Fruit fly (Drosophila melanogaster) whole organism, embryonic: ENCODE data around the gene CG34265.

Experiments used
- CG10366 ChIP-seq: fragments of 200-800 bp; sonication (Bioruptor generic); IDR thresholded peaks from 2 replicates; pipeline ENCODE4 v1.3.6; 2022; ENCODE audit warnings: missing biosample characterization, missing genetic modification characterization
- CG11085 ChIP-seq: fragments of 200-800 bp; sonication (Bioruptor generic); IDR thresholded peaks from 2 replicates; pipeline ENCODE4 v1.3.6; 2022; ENCODE audit warnings: missing biosample characterization, missing genetic modification characterization
- CG11247 ChIP-seq: fragments of 200-800 bp; sonication (Bioruptor generic); IDR thresholded peaks from 2 replicates; pipeline ENCODE4 v1.3.6; 2022; ENCODE audit warnings: missing biosample characterization, missing genetic modification characterization
- CG11695 ChIP-seq: fragments of 200-800 bp; sonication (Bioruptor generic); IDR thresholded peaks from 3 replicates; pipeline ENCODE4 v1.3.6; 2022; ENCODE audit warnings: missing biosample characterization, missing genetic modification characterization
- CG11696 ChIP-seq: fragments of 200-800 bp; sonication (Bioruptor generic); IDR thresholded peaks from 2 replicates; pipeline ENCODE4 v1.3.6; 2022; ENCODE audit warnings: missing biosample characterization, missing genetic modification characterization
- CG11723 ChIP-seq: fragments of 200-800 bp; sonication (Bioruptor generic); optimal IDR thresholded peaks from 2 replicates; lab custom pipeline; 2017; ENCODE audit warnings: missing biosample characterization, mild to moderate bottlenecking, missing genetic modification characterization
- CG12071 ChIP-seq: fragments of 200-800 bp; sonication (Bioruptor generic); optimal IDR thresholded peaks from 3 replicates; lab custom pipeline; 2018; ENCODE audit warnings: missing biosample characterization, mild to moderate bottlenecking, missing genetic modification characterization
- CG12299 ChIP-seq: fragments of 200-800 bp; sonication (Bioruptor generic); optimal IDR thresholded peaks from 2 replicates; lab custom pipeline; 2018; ENCODE audit warnings: missing biosample characterization, mild to moderate bottlenecking, missing genetic modification characterization
- CG13894 ChIP-seq: fragments of 200-800 bp; sonication (Bioruptor generic); optimal IDR thresholded peaks from 3 replicates; lab custom pipeline; 2018; ENCODE audit warnings: missing biosample characterization, mild to moderate bottlenecking, missing genetic modification characterization, moderate library complexity
- CG14014 ChIP-seq: fragments of 200-800 bp; sonication (Bioruptor generic); IDR thresholded peaks from 2 replicates; pipeline ENCODE4 v1.3.6; 2022; ENCODE audit warnings: missing biosample characterization, missing genetic modification characterization
- CG15514 ChIP-seq: fragments of 200-800 bp; sonication (Bioruptor generic); optimal IDR thresholded peaks from 3 replicates; lab custom pipeline; 2017; ENCODE audit warnings: missing biosample characterization, missing genetic modification characterization, mild to moderate bottlenecking, moderate library complexity, missing genetic modification reagents
- CG15601 ChIP-seq: fragments of 200-800 bp; sonication (Bioruptor generic); optimal IDR thresholded peaks from 3 replicates; lab custom pipeline; 2019; ENCODE audit warnings: missing biosample characterization, mild to moderate bottlenecking, missing genetic modification characterization, moderate library complexity
- CG1792 ChIP-seq: fragments of 200-800 bp; sonication (Bioruptor generic); optimal IDR thresholded peaks from 2 replicates; lab custom pipeline; 2016; ENCODE audit warnings: missing biosample characterization, missing genetic modification characterization
- CG18011 ChIP-seq: fragments of 200-800 bp; sonication (Bioruptor generic); optimal IDR thresholded peaks from 2 replicates; lab custom pipeline; 2017; ENCODE audit warnings: missing biosample characterization, missing genetic modification characterization, mild to moderate bottlenecking, moderate library complexity, missing genotype
- CG2678 ChIP-seq: fragments of 200-800 bp; sonication (Bioruptor generic); optimal IDR thresholded peaks from 3 replicates; lab custom pipeline; 2019; ENCODE audit warnings: missing biosample characterization, mild to moderate bottlenecking, missing genetic modification characterization, moderate library complexity
- CG3163 ChIP-seq: fragments of 200-800 bp; sonication (Bioruptor generic); optimal IDR thresholded peaks from 3 replicates; lab custom pipeline; 2016; ENCODE audit warnings: missing biosample characterization, missing genetic modification characterization
- CG33557 ChIP-seq: fragments of 200-800 bp; sonication (Bioruptor generic); optimal IDR thresholded peaks from 2 replicates; lab custom pipeline; 2019; ENCODE audit warnings: missing biosample characterization, mild to moderate bottlenecking, missing genetic modification characterization, moderate library complexity
- CG34224 ChIP-seq: fragments of 200-800 bp; sonication (Bioruptor generic); IDR thresholded peaks from 3 replicates; pipeline ENCODE4 v1.3.6; 2022; ENCODE audit warnings: missing biosample characterization, missing genetic modification characterization; ENCODE audit not compliant: partially characterized antibody
- CG5953 ChIP-seq: fragments of 200-800 bp; sonication (Bioruptor generic); IDR thresholded peaks from 2 replicates; pipeline ENCODE4 v1.3.6; 2022; ENCODE audit warnings: missing biosample characterization, missing genetic modification characterization
- CG6765 ChIP-seq: fragments of 200-800 bp; sonication (Bioruptor generic); optimal IDR thresholded peaks from 3 replicates; lab custom pipeline; 2017; ENCODE audit warnings: missing biosample characterization, mild to moderate bottlenecking, missing genetic modification characterization
- CG8281 ChIP-seq: fragments of 200-800 bp; sonication (Bioruptor generic); optimal IDR thresholded peaks from 2 replicates; lab custom pipeline; 2018; ENCODE audit warnings: missing biosample characterization, mild to moderate bottlenecking, missing genetic modification characterization, moderate library complexity
- CG8290 ChIP-seq, 3 experiments: fragments of 200-800 bp; sonication (Bioruptor generic); optimal IDR thresholded peaks; 2 replicates each; lab custom pipeline; 2016 to 2019; ENCODE audit warnings: missing biosample characterization in 3 of 3, missing genetic modification characterization in 3 of 3, mild to moderate bottlenecking in 2 of 3, moderate library complexity in 1 of 3
- CG9876 ChIP-seq: fragments of 200-800 bp; sonication (Bioruptor generic); optimal IDR thresholded peaks from 2 replicates; lab custom pipeline; 2016; ENCODE audit warnings: missing biosample characterization, missing genetic modification characterization
- CG9932 ChIP-seq: fragments of 200-800 bp; sonication (Bioruptor generic); IDR thresholded peaks from 2 replicates; pipeline ENCODE4 v1.3.6; 2022; ENCODE audit warnings: missing biosample characterization, missing genetic modification characterization
- E2f2 ChIP-seq: fragments of 200-800 bp; sonication (Bioruptor generic); IDR thresholded peaks from 2 replicates; pipeline ENCODE4 v1.3.6; 2022; ENCODE audit warnings: missing biosample characterization, missing genetic modification characterization
- Elba2 ChIP-seq: fragments of 200-800 bp; sonication (Bioruptor generic); optimal IDR thresholded peaks from 3 replicates; lab custom pipeline; 2016; ENCODE audit warnings: missing biosample characterization, missing genetic modification characterization
- Ets65A ChIP-seq: fragments of 200-800 bp; sonication (Bioruptor generic); peaks from one replicate; lab custom pipeline; 2016; ENCODE audit warnings: missing biosample characterization, missing genetic modification characterization
- Hr78 ChIP-seq, 2 experiments: fragments of 200-800 bp in 1 of 2; fragments of >200 bp in 1 of 2; sonication (Bioruptor generic) in 1 of 2; optimal IDR thresholded peaks; 2 replicates each; lab custom pipeline; 2017 to 2019; ENCODE audit warnings: missing biosample characterization in 2 of 2, missing genetic modification characterization in 2 of 2, mild to moderate bottlenecking in 1 of 2, moderate library complexity in 1 of 2
- MTF-1 ChIP-seq: fragments of 200-800 bp; sonication (Bioruptor generic); optimal IDR thresholded peaks from 2 replicates; lab custom pipeline; 2018; ENCODE audit warnings: missing biosample characterization, mild to moderate bottlenecking, missing genetic modification characterization, borderline replicate concordance
- Rfx ChIP-seq: fragments of 200-800 bp; sonication (Bioruptor generic); IDR thresholded peaks from 2 replicates; pipeline ENCODE4 v1.3.6; 2022; ENCODE audit warnings: missing biosample characterization, missing genetic modification characterization
- Sry-δ ChIP-seq: fragments of 200-800 bp; sonication (Bioruptor generic); optimal IDR thresholded peaks from 2 replicates; lab custom pipeline; 2016; ENCODE audit warnings: missing biosample characterization, missing genetic modification characterization
- ac ChIP-seq: fragments of 200-800 bp; sonication (Bioruptor generic); optimal IDR thresholded peaks from 3 replicates; lab custom pipeline; 2017; ENCODE audit warnings: missing biosample characterization, mild to moderate bottlenecking, missing genetic modification characterization
- bsh ChIP-seq, 2 experiments: fragments of 200-800 bp; sonication (Bioruptor generic); optimal IDR thresholded peaks; 2 replicates each; lab custom pipeline; 2017 to 2018; ENCODE audit warnings: mild to moderate bottlenecking in 2 of 2, missing biosample characterization in 2 of 2, missing genetic modification characterization in 2 of 2, moderate library complexity in 1 of 2
- cad ChIP-seq: fragments of >200 bp; optimal IDR thresholded peaks from 2 replicates; lab custom pipeline; 2017; ENCODE audit warnings: missing biosample characterization, missing genetic modification characterization
- crol ChIP-seq: fragments of 200-800 bp; sonication (Bioruptor generic); IDR thresholded peaks from 2 replicates; pipeline ENCODE4 v1.3.6; 2022; ENCODE audit warnings: missing biosample characterization, missing genetic modification characterization
- da ChIP-seq: fragments of 200-800 bp; sonication (Bioruptor generic); optimal IDR thresholded peaks from 2 replicates; lab custom pipeline; 2016; ENCODE audit warnings: missing biosample characterization, missing genetic modification characterization
- dan ChIP-seq: fragments of 200-800 bp; sonication (Bioruptor generic); IDR thresholded peaks from 2 replicates; pipeline ENCODE4 v1.3.6; 2022; ENCODE audit warnings: missing biosample characterization, missing genetic modification characterization
- dmrt99B ChIP-seq: fragments of 200-800 bp; sonication (Bioruptor generic); optimal IDR thresholded peaks from 2 replicates; lab custom pipeline; 2018; ENCODE audit warnings: missing biosample characterization, mild to moderate bottlenecking, missing genetic modification characterization, moderate library complexity
- fd64A ChIP-seq: fragments of 200-800 bp; sonication (Bioruptor generic); optimal IDR thresholded peaks from 3 replicates; lab custom pipeline; 2018; ENCODE audit warnings: missing biosample characterization, mild to moderate bottlenecking, missing genetic modification characterization
- hb ChIP-seq: fragments of 200-800 bp; sonication (Bioruptor generic); IDR thresholded peaks from 3 replicates; pipeline ENCODE4 v1.3.6; 2022; ENCODE audit warnings: missing biosample characterization, missing genetic modification characterization; ENCODE audit not compliant: partially characterized antibody
- otp ChIP-seq: fragments of 200-800 bp; sonication (Bioruptor generic); IDR thresholded peaks from 3 replicates; pipeline ENCODE4, ENCODE4 v1.3.6; 2022; ENCODE audit warnings: missing biosample characterization, missing genetic modification characterization
- pan ChIP-seq, 4 experiments: fragments of >200 bp in 3 of 4; fragments of 200-800 bp in 1 of 4; sonication (Bioruptor generic) in 1 of 4; optimal IDR thresholded peaks in 3 of 4; IDR thresholded peaks in 1 of 4; 2 replicates each; pipeline versions ENCODE4 v1.3.6 to Lab custom; 2017 to 2022; ENCODE audit warnings: missing biosample characterization in 2 of 4, missing genetic modification characterization in 2 of 4, mixed read lengths in 1 of 4
- pita ChIP-seq: fragments of 200-800 bp; sonication (Bioruptor generic); optimal IDR thresholded peaks from 2 replicates; lab custom pipeline; 2017; ENCODE audit warnings: missing biosample characterization, mild to moderate bottlenecking, missing genetic modification characterization
- unpg ChIP-seq: fragments of 200-800 bp; sonication (Bioruptor generic); optimal IDR thresholded peaks from 3 replicates; lab custom pipeline; 2018; ENCODE audit warnings: missing biosample characterization, mild to moderate bottlenecking, missing genetic modification characterization, moderate library complexity
- vnd ChIP-seq: fragments of 200-800 bp; sonication (Bioruptor generic); IDR thresholded peaks from 3 replicates; pipeline ENCODE4 v1.3.6; 2022; ENCODE audit warnings: missing biosample characterization, missing genetic modification characterization; ENCODE audit not compliant: partially characterized antibody
- zf30C ChIP-seq: fragments of 200-800 bp; sonication (Bioruptor generic); optimal IDR thresholded peaks from 3 replicates; lab custom pipeline; 2018; ENCODE audit warnings: missing biosample characterization, mild to moderate bottlenecking, missing genetic modification characterization
- zfh2 ChIP-seq: fragments of 200-800 bp; sonication (Bioruptor generic); optimal IDR thresholded peaks from 2 replicates; lab custom pipeline; 2016; ENCODE audit warnings: missing biosample characterization, missing genetic modification characterization

Gene CG34265

DNA sequence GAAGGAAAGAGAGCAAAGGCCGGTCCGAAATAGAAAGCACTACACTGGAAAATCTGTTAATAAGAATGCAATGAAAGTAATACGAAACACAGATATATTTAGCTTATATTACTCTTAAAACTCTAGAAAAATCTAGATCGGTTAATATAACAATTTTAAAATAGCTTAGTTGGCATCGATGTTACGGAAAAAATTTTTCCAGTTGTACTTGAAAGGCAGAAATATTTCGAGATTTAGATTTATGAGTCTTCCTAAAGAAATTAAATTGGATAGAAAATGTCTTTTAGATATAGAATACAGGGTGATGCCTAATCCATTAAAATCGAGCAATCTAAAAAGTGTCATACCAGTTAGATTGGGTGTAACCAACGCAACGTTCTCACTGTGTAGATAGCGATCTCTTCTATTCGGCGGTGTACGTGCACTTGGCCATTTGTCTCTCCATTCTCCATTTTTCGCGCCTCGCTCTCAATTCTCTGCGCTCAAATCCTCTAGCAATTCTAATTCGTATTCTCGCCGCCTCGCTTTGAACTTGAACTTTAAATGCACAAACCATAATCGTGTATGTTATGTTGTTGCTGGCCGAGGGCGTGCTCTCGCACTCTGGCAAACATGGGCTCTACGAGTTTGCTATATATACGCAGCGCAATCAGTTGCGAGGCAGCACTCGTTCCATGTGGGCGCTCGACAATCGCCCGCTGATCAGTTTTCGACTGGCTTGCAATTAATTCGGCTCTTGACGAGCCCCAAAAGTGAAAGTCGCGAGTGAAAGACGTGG is 18.1 kb upstream of the CG34265 start (continued):
- peak; percentile 73 for TF ChIP-seq CG15514 (GFP tag; lab: Kevin White, UChicago)
- TF ChIP-seq CG6765 = peak; percentile 86
- TF ChIP-seq da (GFP tag; lab: Kevin White, UChicago) = peak; percentile 84
- peak; percentile 77 for TF ChIP-seq CG11247 (GFP tag; lab: Robert Waterston, UW)
- TF ChIP-seq dmrt99B = peak; percentile 96
- peak; percentile 63 for TF ChIP-seq Elba2
- peak; percentile 38 for TF ChIP-seq MTF-1 (GFP tag; lab: Kevin White, UChicago)
- TF ChIP-seq fd64A (GFP tag; lab: Kevin White, UChicago) = peak; percentile 78
- TF ChIP-seq Rfx (GFP tag; lab: Robert Waterston, UW) = peak; percentile 89
- TF ChIP-seq otp = peak; percentile 77
- peak; percentile 72; the same call in 1 of the 2 replicates for TF ChIP-seq CG11085 (GFP tag; lab: Robert Waterston, UW)
- TF ChIP-seq pan (optimal IDR thresholded peaks at IDR 0.05; lab: Kevin White, UChicago) = no peak
- peak in 1 of 2 experiments; percentile 75 for TF ChIP-seq pan (GFP tag; optimal IDR thresholded peaks at IDR 0.05 in 1 of 2, IDR thresholded peaks at IDR 0.05 in 1 of 2)
- TF ChIP-seq Ets65A (GFP tag; lab: Kevin White, UChicago) = peak; percentile 98
- TF ChIP-seq CG34224 (GFP tag; lab: Robert Waterston, UW) = no peak; the same call in 2 of the 3 replicates
- peak; percentile 67 for TF ChIP-seq CG12071 (GFP tag; lab: Kevin White, UChicago)
- TF ChIP-seq CG8290 (GFP tag; optimal IDR thresholded peaks at IDR 0.05; lab: Kevin White, UChicago) = peak; percentile 90
- TF ChIP-seq CG8290 (tag; optimal IDR thresholded peaks at IDR 0.05; lab: Kevin White, UChicago) = peak; percentile 68 to 78
- TF ChIP-seq CG5953 = peak; percentile 16; the same call in 1 of the 2 replicates
- no peak for TF ChIP-seq crol (GFP tag; lab: Robert Waterston, UW)
- peak; percentile 91 for TF ChIP-seq zf30C (GFP tag; lab: Kevin White, UChicago)
- peak; percentile 93 for TF ChIP-seq CG9876
- peak; percentile 62 for TF ChIP-seq Sry-δ (GFP tag; lab: Kevin White, UChicago)
- TF ChIP-seq bsh (GFP tag; optimal IDR thresholded peaks at IDR 0.05; lab: Kevin White, UChicago) = peak; percentile 92 to 94
- TF ChIP-seq zfh2 = peak; percentile 95
- peak; percentile 96 for TF ChIP-seq CG11723 (GFP tag; lab: Kevin White, UChicago)
- peak; percentile 78 for TF ChIP-seq CG12299 (tag; lab: Kevin White, UChicago)
- TF ChIP-seq CG2678 = peak; percentile 97
- no peak for TF ChIP-seq pita (GFP tag; lab: Kevin White, UChicago)
- TF ChIP-seq vnd = no peak
- peak; percentile 87 for TF ChIP-seq CG9932 (GFP tag; lab: Robert Waterston, UW)
- TF ChIP-seq dan (GFP tag; lab: Robert Waterston, UW) = peak; percentile 27; the same call in 1 of the 2 replicates
- peak; percentile 18 for TF ChIP-seq CG13894 (tag; lab: Kevin White, UChicago)
- TF ChIP-seq Hr78 (GFP tag; optimal IDR thresholded peaks at IDR 0.05; lab: Kevin White, UChicago) = peak in 1 of 2 experiments; percentile 92
- peak; percentile 88 for TF ChIP-seq CG14014 (GFP tag; lab: Robert Waterston, UW)
- peak; percentile 91 for TF ChIP-seq CG1792
- TF ChIP-seq unpg (GFP tag; lab: Kevin White, UChicago) = peak; percentile 83
- no peak for TF ChIP-seq CG11696 (GFP tag; lab: Robert Waterston, UW)
- TF ChIP-seq CG15601 (tag; lab: Kevin White, UChicago) = peak; percentile 94
- peak; percentile 90 for TF ChIP-seq CG11695 (GFP tag; lab: Robert Waterston, UW)
- peak; percentile 54; the same call in 1 of the 2 replicates for TF ChIP-seq E2f2 (GFP tag; lab: Robert Waterston, UW)
- TF ChIP-seq hb = no peak
- TF ChIP-seq CG33557 = peak; percentile 93
- peak; percentile 45 for TF ChIP-seq ac
- TF ChIP-seq CG18011 = peak; percentile 85
- TF ChIP-seq CG3163 = peak; percentile 79
- TF ChIP-seq cad (GFP tag; lab: Kevin White, UChicago) = no peak
- peak; percentile 79 for TF ChIP-seq CG8281 (tag; lab: Kevin White, UChicago)
- TF ChIP-seq CG10366 (GFP tag; lab: Robert Waterston, UW) = peak; percentile 82; the same call in 1 of the 2 replicates
